Worm (Caenorhabditis elegans) whole organism, late embryonic: ENCODE measurements around the gene W07G4.1.

Experiments used
- C08G9.2 ChIP-seq: sonication (generic microtip); optimal IDR thresholded peaks from 2 replicates; lab custom pipeline; 2016; ENCODE audit warnings: mild to moderate bottlenecking, missing genetic modification characterization, moderate library complexity, missing compliant biosample characterization
- F13H6.1 ChIP-seq: sonication (generic microtip); optimal IDR thresholded peaks from 2 replicates; lab custom pipeline; 2016; ENCODE audit warnings: missing genetic modification characterization, missing compliant biosample characterization
- K09A11.1 ChIP-seq: sonication (generic microtip); optimal IDR thresholded peaks from 2 replicates; lab custom pipeline; 2017; ENCODE audit warnings: antibody characterized with exemption, mild to moderate bottlenecking, missing genetic modification characterization, missing compliant biosample characterization; ENCODE audit not compliant: insufficient read depth
- T23F11.4 ChIP-seq: fragments of 200-800 bp; sonication (Bioruptor generic); optimal IDR thresholded peaks from 2 replicates; lab custom pipeline; 2018; ENCODE audit warnings: mild to moderate bottlenecking, missing genetic modification characterization, missing compliant biosample characterization
- ahr-1 ChIP-seq: sonication (generic microtip); optimal IDR thresholded peaks from 2 replicates; lab custom pipeline; 2016; ENCODE audit warnings: missing genetic modification characterization, missing compliant biosample characterization
- ama-1 ChIP-seq: fragments of 150-350 bp; optimal IDR thresholded peaks from 2 replicates; lab custom pipeline; 2014
- ceh-14 ChIP-seq: sonication (generic microtip); optimal IDR thresholded peaks from 2 replicates; lab custom pipeline; 2016; ENCODE audit warnings: missing genotype, missing genetic modification characterization, missing compliant biosample characterization
- ceh-2 ChIP-seq: sonication (generic microtip); optimal IDR thresholded peaks from 2 replicates; lab custom pipeline; 2016; ENCODE audit warnings: missing genotype, missing genetic modification characterization, missing compliant biosample characterization
- ceh-24 ChIP-seq: sonication (generic microtip); optimal IDR thresholded peaks from 2 replicates; lab custom pipeline; 2016; ENCODE audit warnings: mild to moderate bottlenecking, missing genetic modification characterization, missing compliant biosample characterization
- ceh-31 ChIP-seq: sonication (generic microtip); optimal IDR thresholded peaks from 2 replicates; lab custom pipeline; 2016; ENCODE audit warnings: missing genetic modification characterization, missing compliant biosample characterization
- ceh-48 ChIP-seq: sonication (generic microtip); optimal IDR thresholded peaks from 2 replicates; lab custom pipeline; 2016; ENCODE audit warnings: missing genetic modification characterization, inconsistent platforms, missing compliant biosample characterization
- dve-1 ChIP-seq: sonication (generic microtip); optimal IDR thresholded peaks from 2 replicates; lab custom pipeline; 2017; ENCODE audit warnings: antibody characterized with exemption, mild to moderate bottlenecking, missing genetic modification characterization, missing compliant biosample characterization
- elt-4 ChIP-seq: sonication (generic microtip); optimal IDR thresholded peaks from 2 replicates; lab custom pipeline; 2016; ENCODE audit warnings: missing genetic modification characterization, missing compliant biosample characterization
- ets-4 ChIP-seq: sonication (generic microtip); optimal IDR thresholded peaks from 2 replicates; lab custom pipeline; 2016; ENCODE audit warnings: missing genetic modification characterization, missing compliant biosample characterization
- eyg-1 ChIP-seq: sonication (generic microtip); optimal IDR thresholded peaks from 2 replicates; lab custom pipeline; 2016; ENCODE audit warnings: missing genotype, missing genetic modification characterization, missing compliant biosample characterization
- fkh-10 ChIP-seq: fragments of 150-350 bp; optimal IDR thresholded peaks from 2 replicates; lab custom pipeline; 2014; ENCODE audit warnings: missing biosample characterization, missing genetic modification reagents, missing genetic modification characterization
- gmeb-2 ChIP-seq: sonication (generic microtip); optimal IDR thresholded peaks from 2 replicates; lab custom pipeline; 2016; ENCODE audit warnings: missing genetic modification characterization, inconsistent platforms, missing compliant biosample characterization
- hlh-13 ChIP-seq: fragments of 200-800 bp; sonication (Bioruptor generic); optimal IDR thresholded peaks from 2 replicates; lab custom pipeline; 2018; ENCODE audit warnings: mild to moderate bottlenecking, missing genetic modification characterization, missing compliant biosample characterization
- hlh-30 ChIP-seq: sonication (generic microtip); optimal IDR thresholded peaks from 2 replicates; lab custom pipeline; 2017; ENCODE audit warnings: antibody characterized with exemption, missing genetic modification characterization, missing compliant biosample characterization; ENCODE audit not compliant: insufficient read depth
- lin-11 ChIP-seq: fragments of 200-800 bp; sonication (Bioruptor generic); optimal IDR thresholded peaks from 2 replicates; lab custom pipeline; 2018; ENCODE audit warnings: mild to moderate bottlenecking, missing genetic modification characterization, missing compliant biosample characterization
- mec-3 ChIP-seq: sonication (generic microtip); optimal IDR thresholded peaks from 2 replicates; lab custom pipeline; 2016; ENCODE audit warnings: borderline replicate concordance, missing genetic modification characterization, missing compliant biosample characterization
- nfya-1 ChIP-seq: sonication (generic microtip); optimal IDR thresholded peaks from 2 replicates; lab custom pipeline; 2017; ENCODE audit warnings: missing genetic modification characterization, mild to moderate bottlenecking, missing compliant biosample characterization, antibody characterized with exemption, moderate library complexity
- nhr-11 ChIP-seq: fragments of 150-350 bp; optimal IDR thresholded peaks from 2 replicates; lab custom pipeline; 2014; ENCODE audit warnings: missing biosample characterization, missing genetic modification characterization
- nhr-232 ChIP-seq: sonication (generic microtip); optimal IDR thresholded peaks from 2 replicates; lab custom pipeline; 2016; ENCODE audit warnings: missing genetic modification characterization, missing compliant biosample characterization
- odd-2 ChIP-seq: sonication (generic microtip); optimal IDR thresholded peaks from 2 replicates; lab custom pipeline; 2017; ENCODE audit warnings: antibody characterized with exemption, mild to moderate bottlenecking, missing genetic modification characterization, missing compliant biosample characterization
- pag-3 ChIP-seq: sonication (generic microtip); optimal IDR thresholded peaks from 2 replicates; lab custom pipeline; 2016; ENCODE audit warnings: missing compliant biosample characterization, missing genetic modification characterization, borderline replicate concordance
- pha-2 ChIP-seq: sonication (generic microtip); optimal IDR thresholded peaks from 2 replicates; lab custom pipeline; 2017; ENCODE audit warnings: mild to moderate bottlenecking, missing genetic modification characterization, missing compliant biosample characterization
- pha-4 ChIP-seq: fragments of 150-350 bp; optimal IDR thresholded peaks from 2 replicates; lab custom pipeline; 2018; ENCODE audit warnings: missing biosample characterization, missing genetic modification reagents, missing genetic modification characterization
- rnt-1 ChIP-seq: sonication (generic microtip); optimal IDR thresholded peaks from 2 replicates; lab custom pipeline; 2016; ENCODE audit warnings: missing genetic modification characterization, missing compliant biosample characterization
- sdc-2 ChIP-seq: sonication (generic microtip); optimal IDR thresholded peaks from 2 replicates; lab custom pipeline; 2016; ENCODE audit warnings: missing genotype, missing genetic modification characterization, missing compliant biosample characterization
- sox-4 ChIP-seq: sonication (generic microtip); optimal IDR thresholded peaks from 2 replicates; lab custom pipeline; 2017; ENCODE audit warnings: mild to moderate bottlenecking, missing genetic modification characterization, inconsistent platforms, missing compliant biosample characterization
- tbx-7 ChIP-seq: sonication (generic microtip); optimal IDR thresholded peaks from 2 replicates; lab custom pipeline; 2016; ENCODE audit warnings: missing genotype, missing genetic modification characterization, missing compliant biosample characterization
- unc-3 ChIP-seq, 2 experiments: fragments of 200-800 bp in 1 of 2; sonication (Bioruptor generic) in 1 of 2; sonication (generic microtip) in 1 of 2; conservative IDR thresholded peaks in 1 of 2; optimal IDR thresholded peaks in 1 of 2; 2 replicates each; pipeline versions ENCODE4 v1.3.6 to Lab custom; 2016 to 2022; ENCODE audit warnings: missing compliant biosample characterization in 2 of 2, missing genetic modification characterization in 2 of 2, missing genetic modification reagents in 1 of 2
- unc-55 ChIP-seq: sonication (generic microtip); optimal IDR thresholded peaks from 2 replicates; lab custom pipeline; 2017; ENCODE audit warnings: missing biosample characterization, missing genetic modification reagents, missing genetic modification characterization
- ztf-16 ChIP-seq: sonication (generic microtip); optimal IDR thresholded peaks from 2 replicates; lab custom pipeline; 2017; ENCODE audit warnings: missing genetic modification characterization, missing compliant biosample characterization

The W07G4.1 gene

ce11 chrV:13082442-13083126 lies 49.3 kb downstream of the W07G4.1 start, which contains the start of gene C34B4.2 (continued):
- TF ChIP-seq pha-2 (no peak), elt-4 (no peak), hlh-13 (GFP tag; lab: Kevin White, UChicago) (no peak), pag-3 (tag; lab: Kevin White, UChicago) (no peak), dve-1 (no peak), unc-3 (GFP tag; conservative IDR thresholded peaks at IDR 0.05; lab: Robert Waterston, UW) (no peak), unc-3 (tag; optimal IDR thresholded peaks at IDR 0.05; lab: Kevin White, UChicago) (no peak), ets-4 (tag; lab: Kevin White, UChicago) (no peak), ceh-2 (tag; lab: Kevin White, UChicago) (peak; percentile 35), ceh-48 (no peak), ahr-1 (tag; lab: Kevin White, UChicago) (no peak), unc-55 (GFP tag; lab: Kevin White, UChicago) (no peak), tbx-7 (tag; lab: Kevin White, UChicago) (no peak), fkh-10 (GFP tag; lab: Kevin White, UChicago) (no peak), ceh-31 (tag; lab: Kevin White, UChicago) (peak; percentile 29), rnt-1 (tag; lab: Kevin White, UChicago) (peak; percentile 7), ceh-24 (tag; lab: Kevin White, UChicago) (no peak), sdc-2 (tag; lab: Kevin White, UChicago) (no peak), lin-11 (no peak), C08G9.2 (tag; lab: Kevin White, UChicago) (no peak), nhr-11 (tag; lab: Kevin White, UChicago) (no peak), hlh-30 (tag; lab: Kevin White, UChicago) (no peak), ama-1 (lab: Kevin White, UChicago) (no peak), K09A11.1 (no peak), nhr-232 (tag; lab: Kevin White, UChicago) (no peak), nfya-1 (tag; lab: Kevin White, UChicago) (no peak), gmeb-2 (tag; lab: Kevin White, UChicago) (no peak), F13H6.1 (no peak), sox-4 (tag; lab: Kevin White, UChicago) (no peak), pha-4 (tag; lab: Kevin White, UChicago) (no peak), ztf-16 (no peak), T23F11.4 (GFP tag; lab: Kevin White, UChicago) (no peak), ceh-14 (no peak), mec-3 (tag; lab: Kevin White, UChicago) (no peak), odd-2 (tag; lab: Kevin White, UChicago) (no peak), eyg-1 (tag; lab: Kevin White, UChicago) (no peak)
